Worm (Caenorhabditis elegans) whole organism, L1 larva: ENCODE measurements around the gene K04B12.2.

Experiments
- F16B12.6 ChIP-seq: fragments of 150-350 bp; optimal IDR thresholded peaks from 2 replicates; lab custom pipeline; 2014; ENCODE audit warnings: missing biosample characterization, missing genetic modification characterization
- alr-1 ChIP-seq: fragments of 200-800 bp; sonication (Bioruptor generic); optimal IDR thresholded peaks from 2 replicates; lab custom pipeline; 2018; ENCODE audit warnings: borderline replicate concordance, mild to moderate bottlenecking, missing genetic modification characterization, missing compliant biosample characterization
- ceh-90 ChIP-seq: sonication (generic microtip); optimal IDR thresholded peaks from 2 replicates; lab custom pipeline; 2016; ENCODE audit warnings: missing genetic modification characterization, missing compliant biosample characterization
- ces-1 ChIP-seq: fragments of 150-350 bp; optimal IDR thresholded peaks from 2 replicates; lab custom pipeline; 2014; ENCODE audit warnings: missing biosample characterization, missing genetic modification reagents, missing genetic modification characterization
- efl-3 ChIP-seq: fragments of 200-800 bp; sonication (Bioruptor generic); optimal IDR thresholded peaks from 2 replicates; lab custom pipeline; 2018; ENCODE audit warnings: mild to moderate bottlenecking, missing genetic modification characterization, missing compliant biosample characterization
- hlh-4 ChIP-seq: sonication (generic microtip); optimal IDR thresholded peaks from 2 replicates; lab custom pipeline; 2016; ENCODE audit warnings: mild to moderate bottlenecking, missing genetic modification characterization, missing compliant biosample characterization
- lin-14 ChIP-seq: fragments of 200-800 bp; sonication (Bioruptor generic); optimal IDR thresholded peaks from 2 replicates; lab custom pipeline; 2018; ENCODE audit warnings: mild to moderate bottlenecking, missing genetic modification characterization, moderate library complexity, missing compliant biosample characterization
- lin-39 ChIP-seq: fragments of 150-350 bp; optimal IDR thresholded peaks from 2 replicates; lab custom pipeline; 2014; ENCODE audit warnings: missing biosample characterization, missing genetic modification reagents, missing genetic modification characterization
- mef-2 ChIP-seq: fragments of 150-350 bp; optimal IDR thresholded peaks from 2 replicates; lab custom pipeline; 2014; ENCODE audit warnings: missing biosample characterization, missing genetic modification characterization
- nhr-77 ChIP-seq: fragments of 150-350 bp; optimal IDR thresholded peaks from 2 replicates; lab custom pipeline; 2014; ENCODE audit warnings: missing biosample characterization, missing genetic modification characterization
- nhr-84 ChIP-seq: sonication (generic microtip); optimal IDR thresholded peaks from 2 replicates; lab custom pipeline; 2017; ENCODE audit warnings: missing biosample characterization, missing genetic modification characterization
- pax-3 ChIP-seq: fragments of 200-800 bp; sonication (Bioruptor generic); optimal IDR thresholded peaks from 2 replicates; lab custom pipeline; 2018; ENCODE audit warnings: mild to moderate bottlenecking, missing genetic modification characterization, moderate library complexity, missing compliant biosample characterization
- rnt-1 ChIP-seq: sonication (generic microtip); optimal IDR thresholded peaks from 2 replicates; lab custom pipeline; 2016; ENCODE audit warnings: mild to moderate bottlenecking, missing genetic modification characterization, moderate library complexity, missing compliant biosample characterization
- snpc-4 ChIP-seq: fragments of 150-350 bp; optimal IDR thresholded peaks from 2 replicates; lab custom pipeline; 2014; ENCODE audit warnings: missing biosample characterization, missing genetic modification characterization
- sup-37 ChIP-seq: fragments of 200-800 bp; sonication (Bioruptor generic); optimal IDR thresholded peaks from 2 replicates; lab custom pipeline; 2018; ENCODE audit warnings: mild to moderate bottlenecking, missing genetic modification characterization, missing compliant biosample characterization
- unc-30 ChIP-seq: sonication (generic microtip); optimal IDR thresholded peaks from 2 replicates; lab custom pipeline; 2017; ENCODE audit warnings: missing biosample characterization, missing genetic modification characterization
- unc-86 ChIP-seq: sonication (generic microtip); optimal IDR thresholded peaks from 2 replicates; lab custom pipeline; 2016; ENCODE audit warnings: missing genetic modification characterization, missing compliant biosample characterization
- unc-98 ChIP-seq: fragments of 200-800 bp; sonication (Bioruptor generic); IDR thresholded peaks from 2 replicates; pipeline ENCODE4 v1.3.6; 2022; ENCODE audit warnings: missing genetic modification characterization, missing compliant biosample characterization
- zip-4 ChIP-seq: fragments of 200-800 bp; sonication (Bioruptor generic); optimal IDR thresholded peaks from 2 replicates; lab custom pipeline; 2018; ENCODE audit warnings: mild to moderate bottlenecking, missing genetic modification characterization, moderate library complexity, missing compliant biosample characterization

Gene K04B12.2

DNA sequence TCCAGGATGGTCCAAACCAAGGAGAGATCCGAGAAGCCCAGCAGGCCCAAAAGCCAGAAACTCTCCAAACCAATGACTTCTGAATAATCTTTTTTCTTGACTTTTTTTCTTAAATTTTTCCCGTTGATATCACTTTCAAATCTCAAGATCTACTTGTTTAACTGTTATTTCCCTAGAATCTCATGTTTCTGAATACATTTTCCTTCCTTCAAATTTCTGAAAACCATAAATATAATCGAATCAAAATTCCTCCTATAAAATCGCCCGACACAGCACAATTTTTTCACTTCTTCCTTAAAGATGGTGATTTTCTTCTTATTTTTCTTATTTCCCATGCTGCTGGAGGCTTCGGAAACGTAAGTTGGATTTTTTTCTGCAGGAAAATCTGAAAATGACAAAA, 49.6 kb downstream of the K04B12.2 start, which contains the start of gene F26H11.8:
Gene F26H11.8, plus strand, starts transcription at position 301 of the 400 bp plus-strand sequence.
- TF ChIP-seq rnt-1 (tag; lab: Kevin White, UChicago) (no peak), mef-2 (tag; lab: Kevin White, UChicago) (no peak), efl-3 (GFP tag; lab: Kevin White, UChicago) (no peak), alr-1 (tag; lab: Kevin White, UChicago) (no peak), lin-14 (no peak), snpc-4 (no peak), ceh-90 (tag; lab: Kevin White, UChicago) (no peak), unc-30 (tag; lab: Kevin White, UChicago) (no peak), F16B12.6 (tag; lab: Kevin White, UChicago) (no peak), unc-98 (GFP tag; lab: Robert Waterston, UW) (no peak), nhr-84 (tag; lab: Kevin White, UChicago) (no peak), ces-1 (no peak), sup-37 (GFP tag; lab: Kevin White, UChicago) (no peak), hlh-4 (tag; lab: Kevin White, UChicago) (no peak), pax-3 (tag; lab: Kevin White, UChicago) (no peak), lin-39 (tag; lab: Kevin White, UChicago) (no peak), zip-4 (GFP tag; lab: Kevin White, UChicago) (no peak), nhr-77 (tag; lab: Kevin White, UChicago) (no peak), unc-86 (tag; lab: Kevin White, UChicago) (no peak)
